Worm (Caenorhabditis elegans): ENCODE results near the gene srh-97.

Gene srh-97

DNA sequence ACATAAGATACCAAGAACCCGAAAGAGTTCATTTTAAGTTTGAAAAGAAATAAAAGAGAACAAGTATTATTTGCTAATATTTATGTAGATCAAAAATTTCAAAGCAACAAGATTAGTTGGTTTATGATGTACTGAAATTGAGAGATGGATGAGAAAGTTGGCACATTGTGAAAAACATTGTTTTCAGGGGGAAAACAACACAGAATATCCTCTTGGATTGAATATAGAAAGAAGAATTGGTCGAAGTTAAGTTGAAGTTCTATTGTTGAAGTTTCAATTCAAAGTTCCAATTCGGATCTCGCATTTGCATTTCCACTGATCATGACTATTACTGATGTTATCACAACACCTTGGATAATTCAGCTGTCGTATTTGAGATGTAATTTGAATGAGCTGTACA lies 16.3 kb upstream of the srh-97 start:
- TF ChIP-seq egl-18 (GFP tag; IDR thresholded peaks at IDR 0.05) (no peak), bed-1 (GFP tag; IDR thresholded peaks at IDR 0.05) (no peak), zfh-2 (GFP tag; conservative IDR thresholded peaks at IDR 0.05) (no peak), lin-26 (GFP tag; IDR thresholded peaks at IDR 0.05) (no peak), hmg-20 (GFP tag; IDR thresholded peaks at IDR 0.05) (no peak), Y95B8A.8 (GFP tag; IDR thresholded peaks at IDR 0.05) (no peak), snpc-4 (GFP tag; optimal IDR thresholded peaks at IDR 0.05) (no peak), snpc-4 (tag; optimal IDR thresholded peaks at IDR 0.05) (no peak), ceh-79 (tag; optimal IDR thresholded peaks at IDR 0.05) (no peak), lsl-1 (GFP tag; optimal IDR thresholded peaks at IDR 0.05) (no peak), C17E4.6 (GFP tag; IDR thresholded peaks at IDR 0.05) (no peak), F33H1.4 (GFP tag; IDR thresholded peaks at IDR 0.05) (no peak), Y79H2A.3 (GFP tag; conservative IDR thresholded peaks at IDR 0.05) (no peak), K11D2.4 (GFP tag; IDR thresholded peaks at IDR 0.05) (no peak), F10E7.11 (tag; optimal IDR thresholded peaks at IDR 0.05) (no peak), Y56A3A.18 (GFP tag; IDR thresholded peaks at IDR 0.05) (no peak), sdz-38 (tag; optimal IDR thresholded peaks at IDR 0.05) (no peak), Y53F4B.3 (GFP tag; IDR thresholded peaks at IDR 0.05) (no peak)

- TF ChIP-seq B0261.1 (tag; optimal IDR thresholded peaks at IDR 0.05) (no peak), snpc-1.3 (tag; optimal IDR thresholded peaks at IDR 0.05; ENCODE audit: insufficient read depth) (no peak), hmg-1.2 (GFP tag; IDR thresholded peaks at IDR 0.05) (no peak), atf-7 (tag; optimal IDR thresholded peaks at IDR 0.05) (no peak), Y53G8AR.9 (GFP tag; conservative IDR thresholded peaks at IDR 0.05) (no peak), ceh-27 (GFP tag; optimal IDR thresholded peaks at IDR 0.05) (no peak), let-607 (tag; optimal IDR thresholded peaks at IDR 0.05) (no peak), F33H1.4 (GFP tag; IDR thresholded peaks at IDR 0.05) (no peak), ceh-58 (GFP tag; IDR thresholded peaks at IDR 0.05) (no peak), nfya-2 (GFP tag; IDR thresholded peaks at IDR 0.05) (no peak)
These were observed 15.7 kb upstream of the srh-97 start, which contains the start of gene sri-9 for ce11 chrV:17001167-17001566. Gene sri-9, plus strand, starts transcription at chrV:17001467.

DNA sequence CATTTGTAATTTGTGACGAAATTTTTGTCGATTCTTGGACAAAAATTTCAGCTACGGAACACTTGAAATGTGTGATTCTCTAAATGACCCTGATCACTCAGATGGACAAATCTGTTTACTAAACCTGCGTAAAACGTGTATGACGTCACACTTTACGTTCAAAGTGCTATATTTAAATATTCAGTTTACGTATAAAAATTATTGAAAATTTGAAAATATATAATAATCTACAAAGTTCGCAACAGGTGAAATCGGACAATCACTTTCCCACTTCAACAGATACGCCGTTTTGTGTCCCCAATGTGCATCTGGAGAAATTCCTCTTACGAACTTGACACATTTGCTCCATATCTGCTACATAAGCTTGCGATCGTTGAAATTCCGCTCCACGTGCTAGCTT lies 11.7 kb upstream of the srh-97 start, which contains the start of gene srh-131:
Gene srh-131 (plus strand): TSS at position 301 of the 400 bp plus-strand sequence.
- TF ChIP-seq let-526 (GFP tag; IDR thresholded peaks at IDR 0.05) (no peak), ets-4 (GFP tag; optimal IDR thresholded peaks at IDR 0.05) (no peak), hlh-12 (tag; optimal IDR thresholded peaks at IDR 0.05) (no peak), lsy-27 (tag; optimal IDR thresholded peaks at IDR 0.05; ENCODE audit: borderline replicate concordance, insufficient read depth) (no peak), mes-4 (tag; optimal IDR thresholded peaks at IDR 0.05) (no peak), rec-8 (tag; optimal IDR thresholded peaks at IDR 0.05) (no peak), nhr-120 (GFP tag; IDR thresholded peaks at IDR 0.05) (no peak), hmg-20 (GFP tag; IDR thresholded peaks at IDR 0.05) (no peak), efl-1 (GFP tag; optimal IDR thresholded peaks at IDR 0.05) (no peak), cebp-1 (GFP tag; IDR thresholded peaks at IDR 0.05) (no peak), cebp-1 (tag; optimal IDR thresholded peaks at IDR 0.05) (no peak), somi-1 (GFP tag; optimal IDR thresholded peaks at IDR 0.05) (no peak), attf-6 (GFP tag; IDR thresholded peaks at IDR 0.05) (no peak), hsf-1 (GFP tag; IDR thresholded peaks at IDR 0.05) (no peak), pha-4 (tag; optimal IDR thresholded peaks at IDR 0.05) (no peak), Y53G8AR.9 (GFP tag; conservative IDR thresholded peaks at IDR 0.05) (no peak), ceh-91 (GFP tag; IDR thresholded peaks at IDR 0.05) (no peak), tbx-9 (tag; optimal IDR thresholded peaks at IDR 0.05; ENCODE audit: borderline replicate concordance) (no peak), egrh-3 (GFP tag; IDR thresholded peaks at IDR 0.05) (no peak), fkh-3 (tag; optimal IDR thresholded peaks at IDR 0.05) (no peak)
